Worm (Caenorhabditis elegans): ENCODE data around the gene dyf-17.

DNA sequence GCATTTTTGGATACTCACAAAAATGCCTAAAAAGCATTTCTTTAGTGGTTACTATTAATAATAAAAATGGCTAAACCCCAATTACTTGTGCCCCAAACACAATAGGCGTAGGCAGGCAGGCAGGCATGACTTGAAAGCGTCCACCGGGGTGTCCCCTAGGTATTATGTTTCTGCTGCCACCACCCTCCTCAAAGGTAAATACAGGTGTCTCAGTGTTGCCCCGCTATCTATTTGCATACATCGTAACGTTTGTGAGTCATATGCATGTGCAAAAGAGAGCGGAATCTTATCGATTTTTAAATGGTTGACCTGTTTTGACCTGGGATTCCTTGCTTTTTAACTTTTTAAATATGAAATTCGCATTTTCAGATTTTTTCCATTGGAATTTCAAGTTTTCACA is 25.9 kb downstream of the dyf-17 start:
- TF ChIP-seq nhr-80 (tag; optimal IDR thresholded peaks at IDR 0.05), result no peak
- no peak for TF ChIP-seq ceh-100 (GFP tag; IDR thresholded peaks at IDR 0.05)
- no peak for TF ChIP-seq snpc-4 (GFP tag; optimal IDR thresholded peaks at IDR 0.05)
- TF ChIP-seq snpc-4 (tag; optimal IDR thresholded peaks at IDR 0.05), result no peak
- TF ChIP-seq C17E4.6 (GFP tag; IDR thresholded peaks at IDR 0.05), result no peak
- no peak for TF ChIP-seq cebp-2 (GFP tag; IDR thresholded peaks at IDR 0.05)

Data from whole organism, young adult.